Worm (Caenorhabditis elegans) whole organism, L3 larva: Measurements from ENCODE around the gene C18B2.3.

Source experiments
- ZK546.5 ChIP-seq: sonication (generic microtip); optimal IDR thresholded peaks from 2 replicates; lab custom pipeline; 2017; ENCODE audit warnings: missing biosample characterization, missing genetic modification characterization
- ceh-82 ChIP-seq: fragments of 150-350 bp; optimal IDR thresholded peaks from 2 replicates; lab custom pipeline; 2014; ENCODE audit warnings: missing biosample characterization, missing genetic modification characterization
- egl-27 ChIP-seq: sonication (generic microtip); optimal IDR thresholded peaks from 4 replicates; lab custom pipeline; 2017; ENCODE audit warnings: missing biosample characterization, missing genetic modification reagents, missing genetic modification characterization
- elt-2 ChIP-seq: sonication (generic microtip); optimal IDR thresholded peaks from 2 replicates; lab custom pipeline; 2016; ENCODE audit warnings: missing genetic modification reagents, mild to moderate bottlenecking, missing genetic modification characterization, missing compliant biosample characterization
- fos-1 ChIP-seq: fragments of 150-350 bp; optimal IDR thresholded peaks from 2 replicates; lab custom pipeline; 2014; ENCODE audit warnings: missing biosample characterization, missing genetic modification characterization
- mdl-1 ChIP-seq: fragments of 150-350 bp; optimal IDR thresholded peaks from 2 replicates; lab custom pipeline; 2014; ENCODE audit warnings: missing biosample characterization, missing genetic modification characterization
- nhr-12 ChIP-seq: fragments of 150-350 bp; optimal IDR thresholded peaks from 2 replicates; lab custom pipeline; 2014; ENCODE audit warnings: missing biosample characterization, missing genetic modification characterization
- nhr-77 ChIP-seq: fragments of 150-350 bp; optimal IDR thresholded peaks from 2 replicates; lab custom pipeline; 2014; ENCODE audit warnings: missing biosample characterization, missing genetic modification characterization
- pqm-1 ChIP-seq: fragments of 150-350 bp; optimal IDR thresholded peaks from 2 replicates; lab custom pipeline; 2017; ENCODE audit warnings: missing biosample characterization, missing genetic modification characterization, inconsistent platforms
- skn-1 ChIP-seq: fragments of 150-350 bp; optimal IDR thresholded peaks from 2 replicates; lab custom pipeline; 2014; ENCODE audit warnings: missing biosample characterization, missing genetic modification characterization
- snpc-4 ChIP-seq: fragments of 150-350 bp; optimal IDR thresholded peaks from 2 replicates; lab custom pipeline; 2014; ENCODE audit warnings: missing biosample characterization, missing genetic modification characterization
- tbx-2 ChIP-seq: sonication (generic microtip); optimal IDR thresholded peaks from 2 replicates; lab custom pipeline; 2016; ENCODE audit warnings: mild to moderate bottlenecking, missing genetic modification characterization, missing compliant biosample characterization
- unc-62 ChIP-seq: fragments of 150-350 bp; sonication (generic microtip); optimal IDR thresholded peaks from 4 replicates; lab custom pipeline; 2014; ENCODE audit warnings: missing biosample characterization, missing genetic modification reagents, missing genetic modification characterization
- ztf-11 ChIP-seq: fragments of 150-350 bp; optimal IDR thresholded peaks from 2 replicates; lab custom pipeline; 2014; ENCODE audit warnings: missing biosample characterization, missing genetic modification characterization

- TF ChIP-seq skn-1 (tag; lab: Kevin White, UChicago) (no peak), ZK546.5 (no peak), unc-62 (GFP tag; lab: Kevin White, UChicago) (no peak), egl-27 (no peak), nhr-77 (tag; lab: Kevin White, UChicago) (no peak), nhr-12 (tag; lab: Kevin White, UChicago) (no peak), pqm-1 (tag; lab: Kevin White, UChicago) (no peak), mdl-1 (tag; lab: Kevin White, UChicago) (no peak), elt-2 (tag; lab: Kevin White, UChicago) (no peak), ztf-11 (no peak), ceh-82 (tag; lab: Kevin White, UChicago) (no peak), snpc-4 (tag; lab: Kevin White, UChicago) (no peak), fos-1 (tag; lab: Kevin White, UChicago) (no peak), tbx-2 (tag; lab: Kevin White, UChicago) (no peak)
These were observed 5.3 kb upstream of the C18B2.3 start, which contains the start of gene T27A10.6 for ce11 chrX:3596303-3596772.
